Worm (Caenorhabditis elegans): ENCODE data around the gene Y43F8B.13.
"Not testable (repeated sequence)": the region's sequence is repeated elsewhere in the genome, so short reads cannot be mapped to it uniquely, and the experiment has no call there.

Gene Y43F8B.13

ce11 chrV:19455650-19456049, at the start of gene Y43F8B.13, which contains the start of gene Y43F8B.14:
TSS of gene Y43F8B.13 (plus strand) at chrV:19455950.
TSS of gene Y43F8B.14 (minus strand) at chrV:19455971.
- no peak for TF ChIP-seq unc-130 (tag; optimal IDR thresholded peaks at IDR 0.05)
- no peak for TF ChIP-seq pax-3 (tag; optimal IDR thresholded peaks at IDR 0.05)
- TF ChIP-seq snpc-4 (tag; optimal IDR thresholded peaks at IDR 0.05) = no peak
- TF ChIP-seq F16B12.6 (tag; optimal IDR thresholded peaks at IDR 0.05) = no peak
- no peak for TF ChIP-seq sptf-1 (tag; optimal IDR thresholded peaks at IDR 0.05)
- TF ChIP-seq nhr-11 (tag; optimal IDR thresholded peaks at IDR 0.05) = no peak
- TF ChIP-seq rnt-1 (tag; optimal IDR thresholded peaks at IDR 0.05) = no peak
- no peak for TF ChIP-seq grh-1 (GFP tag; IDR thresholded peaks at IDR 0.05)
- TF ChIP-seq nhr-20 (tag; optimal IDR thresholded peaks at IDR 0.05) = no peak
- no peak for TF ChIP-seq nhr-76 (tag; optimal IDR thresholded peaks at IDR 0.05)
- no peak for TF ChIP-seq xbp-1 (tag; optimal IDR thresholded peaks at IDR 0.05)
- no peak for TF ChIP-seq pqm-1 (tag; optimal IDR thresholded peaks at IDR 0.05)

ce11 chrV:19410663-19411062, 45.1 kb upstream of the Y43F8B.13 start, which contains the start of gene C25F9.5:
TSS of gene C25F9.5 (minus strand) at chrV:19410857.
- no peak for TF ChIP-seq fkh-10 (GFP tag; optimal IDR thresholded peaks at IDR 0.05)
- TF ChIP-seq alr-1 (tag; optimal IDR thresholded peaks at IDR 0.05; ENCODE audit: borderline replicate concordance) = no peak
- TF ChIP-seq irx-1 (tag; optimal IDR thresholded peaks at IDR 0.05) = no peak
- no peak for TF ChIP-seq nhr-237 (tag; optimal IDR thresholded peaks at IDR 0.05)
- no peak for TF ChIP-seq nhr-84 (tag; optimal IDR thresholded peaks at IDR 0.05)
- TF ChIP-seq lin-35 (GFP tag; optimal IDR thresholded peaks at IDR 0.05) = peak in 1 of 2 experiments; percentile 26
- TF ChIP-seq ceh-88 (GFP tag; IDR thresholded peaks at IDR 0.05) = no peak
- TF ChIP-seq ceh-8 (GFP tag; optimal IDR thresholded peaks at IDR 0.05) = no peak
- TF ChIP-seq Y116A8C.19 (tag; optimal IDR thresholded peaks at IDR 0.05; ENCODE audit: borderline replicate concordance) = no peak
- TF ChIP-seq pag-3 (tag; optimal IDR thresholded peaks at IDR 0.05; ENCODE audit: borderline replicate concordance, insufficient read depth) = no peak
- TF ChIP-seq snpc-4 (tag; optimal IDR thresholded peaks at IDR 0.05) = no peak
- no peak for TF ChIP-seq efl-3 (GFP tag; optimal IDR thresholded peaks at IDR 0.05)
- peak; percentile 69 for TF ChIP-seq elt-2 (tag; optimal IDR thresholded peaks at IDR 0.05)
- TF ChIP-seq F16B12.6 (tag; optimal IDR thresholded peaks at IDR 0.05) = no peak

ce11 chrV:19416475-19416874, 39.3 kb upstream of the Y43F8B.13 start, which contains the start of the genes C25F9.4 and C25F9.9:
TSS of gene C25F9.4 (minus strand) at chrV:19416575.
TSS of gene C25F9.9 (plus strand) at chrV:19416611.
- TF ChIP-seq nhr-20 (tag; optimal IDR thresholded peaks at IDR 0.05) = no peak
- TF ChIP-seq nhr-85 (tag) = peak; percentile 33

ce11 chrV:19417836-19418235, 37.9 kb upstream of the Y43F8B.13 start, which contains the start of gene C25F9.15:
TSS of gene C25F9.15 (plus strand) at chrV:19418136.
- TF ChIP-seq snpc-4 (tag; optimal IDR thresholded peaks at IDR 0.05) (no peak), elt-2 (tag; optimal IDR thresholded peaks at IDR 0.05) (peak; percentile 27)

ce11 chrV:19419301-19419700, 36.4 kb upstream of the Y43F8B.13 start:
- TF ChIP-seq elt-2 (tag; optimal IDR thresholded peaks at IDR 0.05) (peak; percentile 48), efl-1 (GFP tag; optimal IDR thresholded peaks at IDR 0.05 in 1 of 2) (peak in 1 of 2 experiments; percentile 44)
- not testable (repeated sequence) for TF ChIP-seq efl-1 (optimal IDR thresholded peaks at IDR 0.05)

- TF ChIP-seq zip-4 (GFP tag; optimal IDR thresholded peaks at IDR 0.05) (peak; percentile 13), ceh-90 (tag; optimal IDR thresholded peaks at IDR 0.05) (no peak)
Observed at ce11 chrV:19421131-19421530, 34.6 kb upstream of the Y43F8B.13 start, which contains the start of gene C25F9.2. TSS of gene C25F9.2 (plus strand) at chrV:19421471.

ce11 chrV:19428097-19428496, 27.7 kb upstream of the Y43F8B.13 start:
- peak; percentile 20 for TF ChIP-seq blmp-1 (tag; optimal IDR thresholded peaks at IDR 0.05)
- peak; percentile 88 for TF ChIP-seq nhr-85 (tag)
- TF ChIP-seq dsc-1 (tag; optimal IDR thresholded peaks at IDR 0.05) = no peak
- no peak for TF ChIP-seq fkh-8 (tag; optimal IDR thresholded peaks at IDR 0.05)
- TF ChIP-seq nhr-90 (tag; optimal IDR thresholded peaks at IDR 0.05; ENCODE audit: poor library complexity) = peak; percentile 12
- TF ChIP-seq lin-14 (GFP tag; optimal IDR thresholded peaks at IDR 0.05) = peak; percentile 61
- TF ChIP-seq nhr-20 (tag; optimal IDR thresholded peaks at IDR 0.05) = peak; percentile 60
- TF ChIP-seq snu-23 (GFP tag; optimal IDR thresholded peaks at IDR 0.05) = peak; percentile 55
- TF ChIP-seq rnt-1 (tag; optimal IDR thresholded peaks at IDR 0.05) = no peak
- TF ChIP-seq dpl-1 (GFP tag; optimal IDR thresholded peaks at IDR 0.05) = no peak
- peak; percentile 24 for TF ChIP-seq nhr-71 (tag; optimal IDR thresholded peaks at IDR 0.05)
